Fruit fly (Drosophila melanogaster) whole organism, embryonic: ENCODE results near the gene Sgt1.

Experiments used
- Ada2b ChIP-seq: fragments of 200-800 bp; sonication (Bioruptor generic); IDR thresholded peaks from 2 replicates; pipeline ENCODE4 v1.3.6; 2022; ENCODE audit warnings: missing biosample characterization, missing genetic modification characterization
- Atf3 ChIP-seq: fragments of 200-800 bp; sonication (Bioruptor generic); optimal IDR thresholded peaks from 3 replicates; lab custom pipeline; 2016; ENCODE audit warnings: missing biosample characterization, missing genetic modification characterization
- B-H1 ChIP-seq: fragments of 200-800 bp; sonication (Bioruptor generic); IDR thresholded peaks from 3 replicates; pipeline ENCODE4 v1.3.6; 2022; ENCODE audit warnings: missing biosample characterization, missing genetic modification characterization
- B-H2 ChIP-seq: fragments of 200-800 bp; sonication (Bioruptor generic); optimal IDR thresholded peaks from 2 replicates; lab custom pipeline; 2018; ENCODE audit warnings: missing biosample characterization, mild to moderate bottlenecking, missing genetic modification characterization
- BEAF-32 ChIP-seq: fragments of 200-800 bp; sonication (Bioruptor generic); optimal IDR thresholded peaks from 3 replicates; lab custom pipeline; 2017; ENCODE audit warnings: missing biosample characterization, missing genetic modification characterization, mild to moderate bottlenecking, moderate library complexity, missing genetic modification reagents
- CG10209 ChIP-seq: fragments of 200-800 bp; sonication (Bioruptor generic); optimal IDR thresholded peaks from 3 replicates; lab custom pipeline; 2017; ENCODE audit warnings: missing biosample characterization, mild to moderate bottlenecking, missing genetic modification characterization, missing genetic modification reagents
- CG10654 ChIP-seq: fragments of 200-800 bp; sonication (Bioruptor generic); optimal IDR thresholded peaks from 2 replicates; lab custom pipeline; 2016; ENCODE audit warnings: missing biosample characterization, missing genetic modification characterization
- CG10959 ChIP-seq: fragments of 200-800 bp; sonication (Bioruptor generic); IDR thresholded peaks from 2 replicates; pipeline ENCODE4 v1.3.6; 2022; ENCODE audit warnings: missing biosample characterization, missing genetic modification characterization
- CG11456 ChIP-seq: fragments of 200-800 bp; sonication (Bioruptor generic); IDR thresholded peaks from 3 replicates; pipeline ENCODE4 v1.3.6; 2022; ENCODE audit warnings: missing biosample characterization, missing genetic modification characterization
- CG11696 ChIP-seq: fragments of 200-800 bp; sonication (Bioruptor generic); IDR thresholded peaks from 2 replicates; pipeline ENCODE4 v1.3.6; 2022; ENCODE audit warnings: missing biosample characterization, missing genetic modification characterization
- CG11723 ChIP-seq: fragments of 200-800 bp; sonication (Bioruptor generic); optimal IDR thresholded peaks from 2 replicates; lab custom pipeline; 2017; ENCODE audit warnings: missing biosample characterization, mild to moderate bottlenecking, missing genetic modification characterization
- CG13624 ChIP-seq: fragments of 200-800 bp; sonication (Bioruptor generic); optimal IDR thresholded peaks from 2 replicates; lab custom pipeline; 2016; ENCODE audit warnings: missing biosample characterization, missing genetic modification characterization
- CG13894 ChIP-seq: fragments of 200-800 bp; sonication (Bioruptor generic); optimal IDR thresholded peaks from 3 replicates; lab custom pipeline; 2018; ENCODE audit warnings: missing biosample characterization, mild to moderate bottlenecking, missing genetic modification characterization, moderate library complexity
- CG18262 ChIP-seq: fragments of 200-800 bp; optimal IDR thresholded peaks from 3 replicates; lab custom pipeline; 2019; ENCODE audit warnings: missing biosample characterization, mild to moderate bottlenecking, missing genetic modification characterization, moderate library complexity
- CG2875 ChIP-seq: fragments of 200-800 bp; sonication (Bioruptor generic); optimal IDR thresholded peaks from 2 replicates; lab custom pipeline; 2017; ENCODE audit warnings: missing biosample characterization, mild to moderate bottlenecking, missing genetic modification characterization, missing genetic modification reagents
- CG4424 ChIP-seq: fragments of 200-800 bp; sonication (Bioruptor generic); optimal IDR thresholded peaks from 3 replicates; lab custom pipeline; 2016; ENCODE audit warnings: missing biosample characterization, missing genetic modification characterization
- CG6791 ChIP-seq: fragments of 200-800 bp; sonication (Bioruptor generic); IDR thresholded peaks from 3 replicates; pipeline ENCODE4 v1.3.6; 2022; ENCODE audit warnings: missing biosample characterization, missing genetic modification characterization; ENCODE audit not compliant: partially characterized antibody
- CG9609 ChIP-seq: fragments of 200-800 bp; sonication (Bioruptor generic); optimal IDR thresholded peaks from 3 replicates; lab custom pipeline; 2016; ENCODE audit warnings: missing biosample characterization, missing genetic modification characterization
- CG9876 ChIP-seq: fragments of 200-800 bp; sonication (Bioruptor generic); optimal IDR thresholded peaks from 2 replicates; lab custom pipeline; 2016; ENCODE audit warnings: missing biosample characterization, missing genetic modification characterization
- CTCF ChIP-seq: fragments of 200-800 bp; sonication (Bioruptor generic); optimal IDR thresholded peaks from 2 replicates; lab custom pipeline; 2017; ENCODE audit warnings: missing biosample characterization, mild to moderate bottlenecking, missing genetic modification characterization, moderate library complexity
- D19B ChIP-seq: fragments of 200-800 bp; sonication (Bioruptor generic); optimal IDR thresholded peaks from 2 replicates; lab custom pipeline; 2017; ENCODE audit warnings: missing biosample characterization, mild to moderate bottlenecking, missing genetic modification characterization
- Dbx ChIP-seq: fragments of 200-800 bp; sonication (Bioruptor generic); IDR thresholded peaks from 3 replicates; pipeline ENCODE4 v1.3.6; 2022; ENCODE audit warnings: missing biosample characterization, missing genetic modification characterization
- E2f1 ChIP-seq: fragments of 200-800 bp; sonication (Bioruptor generic); IDR thresholded peaks from 2 replicates; pipeline ENCODE4 v1.3.6; 2022; ENCODE audit warnings: missing biosample characterization, missing genetic modification characterization
- Elba2 ChIP-seq: fragments of 200-800 bp; sonication (Bioruptor generic); optimal IDR thresholded peaks from 3 replicates; lab custom pipeline; 2016; ENCODE audit warnings: missing biosample characterization, missing genetic modification characterization
- Hsf ChIP-seq: fragments of 200-800 bp; sonication (Bioruptor generic); optimal IDR thresholded peaks from 3 replicates; lab custom pipeline; 2016; ENCODE audit warnings: missing biosample characterization, missing genetic modification characterization
- Nf-YA ChIP-seq: fragments of 200-800 bp; sonication (Bioruptor generic); IDR thresholded peaks from 2 replicates; pipeline ENCODE4 v1.3.6; 2022; ENCODE audit warnings: missing biosample characterization, missing genetic modification characterization
- Nf-YC ChIP-seq: fragments of 200-800 bp; optimal IDR thresholded peaks from 3 replicates; lab custom pipeline; 2019; ENCODE audit warnings: missing biosample characterization, mild to moderate bottlenecking, missing genetic modification characterization, moderate library complexity
- Rfx ChIP-seq: fragments of 200-800 bp; sonication (Bioruptor generic); IDR thresholded peaks from 2 replicates; pipeline ENCODE4 v1.3.6; 2022; ENCODE audit warnings: missing biosample characterization, missing genetic modification characterization
- Tbp ChIP-seq: fragments of >200 bp; optimal IDR thresholded peaks from 2 replicates; lab custom pipeline; 2018; ENCODE audit warnings: missing biosample characterization, missing genetic modification characterization
- al ChIP-seq: fragments of 200-800 bp; sonication (Bioruptor generic); IDR thresholded peaks from 2 replicates; pipeline ENCODE4 v1.3.6; 2022; ENCODE audit warnings: missing biosample characterization, missing genetic modification characterization
- aop ChIP-seq: fragments of 200-800 bp; sonication (Bioruptor generic); IDR thresholded peaks from 2 replicates; pipeline ENCODE4 v1.3.6; 2022; ENCODE audit warnings: missing biosample characterization, missing genetic modification characterization
- ap ChIP-seq: fragments of 200-800 bp; sonication (Bioruptor generic); IDR thresholded peaks from 2 replicates; pipeline ENCODE4 v1.3.6; 2022; ENCODE audit warnings: missing biosample characterization, missing genetic modification characterization
- bigmax ChIP-seq: fragments of 200-800 bp; sonication (Bioruptor generic); optimal IDR thresholded peaks from 2 replicates; lab custom pipeline; 2018; ENCODE audit warnings: missing biosample characterization, mild to moderate bottlenecking, missing genetic modification characterization
- caup ChIP-seq: fragments of 200-800 bp; sonication (Bioruptor generic); optimal IDR thresholded peaks from 3 replicates; lab custom pipeline; 2017; ENCODE audit warnings: missing biosample characterization, mild to moderate bottlenecking, missing genetic modification characterization, moderate library complexity; ENCODE audit not compliant: severe bottlenecking
- dimm ChIP-seq: fragments of 200-800 bp; sonication (Bioruptor generic); IDR thresholded peaks from 2 replicates; pipeline ENCODE4 v1.3.6; 2022; ENCODE audit warnings: missing biosample characterization, missing genetic modification characterization
- dm ChIP-seq: fragments of 200-800 bp; sonication (Bioruptor generic); optimal IDR thresholded peaks from 3 replicates; lab custom pipeline; 2016; ENCODE audit warnings: missing biosample characterization, missing genetic modification characterization
- dmrt99B ChIP-seq: fragments of 200-800 bp; sonication (Bioruptor generic); optimal IDR thresholded peaks from 2 replicates; lab custom pipeline; 2018; ENCODE audit warnings: missing biosample characterization, mild to moderate bottlenecking, missing genetic modification characterization, moderate library complexity
- ewg ChIP-seq: fragments of 200-800 bp; sonication (Bioruptor generic); optimal IDR thresholded peaks from 3 replicates; lab custom pipeline; 2017; ENCODE audit warnings: mild to moderate bottlenecking, missing biosample characterization, missing genetic modification reagents, missing genetic modification characterization
- fd3F ChIP-seq: fragments of 200-800 bp; sonication (Bioruptor generic); optimal IDR thresholded peaks from 2 replicates; lab custom pipeline; 2018; ENCODE audit warnings: missing biosample characterization, mild to moderate bottlenecking, missing genetic modification characterization, moderate library complexity
- gcm2 ChIP-seq: fragments of 200-800 bp; sonication (Bioruptor generic); optimal IDR thresholded peaks from 2 replicates; lab custom pipeline; 2016; ENCODE audit warnings: missing biosample characterization, missing genetic modification characterization
- ind ChIP-seq: fragments of 200-800 bp; sonication (Bioruptor generic); optimal IDR thresholded peaks from 3 replicates; lab custom pipeline; 2016; ENCODE audit warnings: missing biosample characterization, missing genetic modification characterization
- insv ChIP-seq, 2 experiments: fragments of 200-800 bp; sonication (Bioruptor generic); optimal IDR thresholded peaks; 3 replicates each; lab custom pipeline; 2016 to 2018; ENCODE audit warnings: missing biosample characterization in 2 of 2, missing genetic modification characterization in 2 of 2
- inv ChIP-seq: fragments of 200-800 bp; sonication (Bioruptor generic); IDR thresholded peaks from 2 replicates; pipeline ENCODE4 v1.3.6; 2022; ENCODE audit warnings: missing biosample characterization, missing genetic modification characterization; ENCODE audit not compliant: partially characterized antibody
- jing ChIP-seq: fragments of 200-800 bp; sonication (Bioruptor generic); optimal IDR thresholded peaks from 2 replicates; lab custom pipeline; 2018; ENCODE audit warnings: missing biosample characterization, mild to moderate bottlenecking, missing genetic modification characterization
- luna ChIP-seq: fragments of 200-800 bp; sonication (Bioruptor generic); optimal IDR thresholded peaks from 2 replicates; lab custom pipeline; 2016; ENCODE audit warnings: missing biosample characterization, missing genetic modification characterization
- mam ChIP-seq: fragments of 200-800 bp; sonication (Bioruptor generic); optimal IDR thresholded peaks from 3 replicates; lab custom pipeline; 2016; ENCODE audit warnings: missing biosample characterization, missing genetic modification characterization
- nerfin-1 ChIP-seq: fragments of 200-800 bp; sonication (Bioruptor generic); optimal IDR thresholded peaks from 3 replicates; lab custom pipeline; 2019; ENCODE audit warnings: missing biosample characterization, mild to moderate bottlenecking, missing genetic modification characterization, moderate library complexity
- rib ChIP-seq: fragments of 200-800 bp; sonication (Bioruptor generic); IDR thresholded peaks from 2 replicates; pipeline ENCODE4 v1.3.6; 2022; ENCODE audit warnings: missing biosample characterization, missing genetic modification characterization
- sima ChIP-seq: fragments of 200-800 bp; sonication (Bioruptor generic); optimal IDR thresholded peaks from 2 replicates; lab custom pipeline; 2016; ENCODE audit warnings: missing biosample characterization, missing genetic modification characterization
- so ChIP-seq: fragments of 200-800 bp; sonication (Bioruptor generic); IDR thresholded peaks from 3 replicates; pipeline ENCODE4 v1.3.6; 2022; ENCODE audit warnings: missing biosample characterization, missing genetic modification characterization
- sob ChIP-seq: fragments of 200-800 bp; sonication (Bioruptor generic); IDR thresholded peaks from 2 replicates; pipeline ENCODE4 v1.3.6; 2022; ENCODE audit warnings: missing biosample characterization, missing genetic modification characterization
- zf30C ChIP-seq: fragments of 200-800 bp; sonication (Bioruptor generic); optimal IDR thresholded peaks from 3 replicates; lab custom pipeline; 2018; ENCODE audit warnings: missing biosample characterization, mild to moderate bottlenecking, missing genetic modification characterization

The Sgt1 gene

dm6 chr3R:8340675-8341275 is 35.7 kb upstream of the Sgt1 start, which contains the start of the genes COX7A and Arl2 (continued):
- TF ChIP-seq Elba2 (GFP tag; lab: Kevin White, UChicago) (no peak), CG18262 (tag; lab: Kevin White, UChicago) (no peak), dm (GFP tag; lab: Kevin White, UChicago) (peak; percentile 23), CG2875 (GFP tag; lab: Kevin White, UChicago) (no peak), CTCF (GFP tag; lab: Kevin White, UChicago) (no peak), Rfx (GFP tag; lab: Robert Waterston, UW) (no peak), CG4424 (no peak), CG13624 (no peak), fd3F (no peak), luna (no peak), CG10209 (GFP tag; lab: Kevin White, UChicago) (no peak), E2f1 (GFP tag; lab: Robert Waterston, UW) (0 out of 2 replicates have a peak, but pooled peaks have one; percentile 17), Nf-YC (tag; lab: Kevin White, UChicago) (peak; percentile 34), zf30C (GFP tag; lab: Kevin White, UChicago) (no peak), mam (no peak), inv (GFP tag; lab: Robert Waterston, UW) (peak; percentile 90), CG6791 (GFP tag; lab: Robert Waterston, UW) (peak; percentile 94), jing (GFP tag; lab: Kevin White, UChicago) (no peak), dmrt99B (tag; lab: Kevin White, UChicago) (no peak), dimm (no peak), ewg (GFP tag; lab: Kevin White, UChicago) (no peak), B-H2 (GFP tag; lab: Kevin White, UChicago) (no peak), B-H1 (no peak), al (no peak), bigmax (peak; percentile 26), sob (GFP tag; lab: Robert Waterston, UW) (no peak), CG11456 (GFP tag; lab: Robert Waterston, UW) (no peak), CG10959 (GFP tag; lab: Robert Waterston, UW) (no peak), so (no peak), Tbp (GFP tag; lab: Kevin White, UChicago) (no peak), Ada2b (GFP tag; lab: Robert Waterston, UW) (no peak), ap (GFP tag; lab: Robert Waterston, UW) (no peak), CG9876 (no peak), D19B (no peak), sima (GFP tag; lab: Kevin White, UChicago) (no peak), CG10654 (GFP tag; lab: Kevin White, UChicago) (no peak), Hsf (GFP tag; lab: Kevin White, UChicago) (no peak), BEAF-32 (GFP tag; lab: Kevin White, UChicago) (peak; percentile 93), Atf3 (no peak), aop (GFP tag; lab: Robert Waterston, UW) (no peak), rib (peak; percentile 17; the same call in 1 of the 2 replicates), Dbx (no peak), CG9609 (GFP tag; lab: Kevin White, UChicago) (no peak), CG13894 (tag; lab: Kevin White, UChicago) (no peak), CG11696 (no peak), nerfin-1 (peak; percentile 14), gcm2 (no peak), ind (GFP tag; lab: Kevin White, UChicago) (no peak), insv (GFP tag; optimal IDR thresholded peaks at IDR 0.05; lab: Kevin White, UChicago) (peak in 1 of 2 experiments; percentile 1), CG11723 (no peak), caup (GFP tag; lab: Kevin White, UChicago) (no peak), Nf-YA (GFP tag; lab: Robert Waterston, UW) (no peak)
